Worm (Caenorhabditis elegans): ENCODE measurements around the gene hpo-25.

DNA sequence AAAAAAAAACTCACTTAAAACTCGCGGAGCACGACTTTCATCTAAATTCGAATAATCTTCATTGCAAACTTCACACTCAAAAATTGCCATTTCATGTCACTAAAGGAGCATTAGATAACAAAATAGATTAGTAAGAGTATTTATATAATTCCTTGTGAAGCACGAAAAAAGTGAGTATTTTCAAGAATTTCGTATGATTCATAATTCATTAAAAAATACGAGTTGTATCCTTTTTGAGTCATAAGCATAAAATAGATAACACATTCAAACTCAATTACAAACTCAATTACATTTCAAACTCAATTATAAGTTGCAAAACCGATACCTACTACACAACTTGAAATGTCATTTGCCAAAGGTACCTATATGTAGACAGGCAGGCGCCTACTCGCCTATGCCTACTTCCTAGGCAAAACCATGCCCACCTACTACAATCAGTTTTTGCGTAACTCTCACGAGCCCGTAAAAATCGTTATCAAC is 40.1 kb upstream of the hpo-25 start, which contains the start of the genes ZK1240.8 and ZK1240.1:
- TF ChIP-seq blmp-1 (tag; optimal IDR thresholded peaks at IDR 0.05), result no peak
- TF ChIP-seq nhr-76 (tag; optimal IDR thresholded peaks at IDR 0.05), result no peak
- no peak for TF ChIP-seq pha-4 (tag; optimal IDR thresholded peaks at IDR 0.05)
- TF ChIP-seq lsy-2 (tag; optimal IDR thresholded peaks at IDR 0.05), result no peak
- TF ChIP-seq ztf-11 (tag; optimal IDR thresholded peaks at IDR 0.05), result no peak
- TF ChIP-seq elt-3 (tag; optimal IDR thresholded peaks at IDR 0.05), result no peak

Measured in whole organism, mixed stage, embryonic.